Worm (Caenorhabditis elegans) whole organism, L4 larva: ENCODE results near the gene btb-10.

Experiments used
- aly-2 ChIP-seq: sonication (generic microtip); optimal IDR thresholded peaks from 2 replicates; lab custom pipeline; 2018; ENCODE audit warnings: missing biosample characterization, missing genetic modification characterization
- ama-1 ChIP-seq: fragments of 150-350 bp; optimal IDR thresholded peaks from 2 replicates; lab custom pipeline; 2014; ENCODE audit warnings: inconsistent platforms, mixed read lengths
- hlh-30 ChIP-seq: sonication (generic microtip); optimal IDR thresholded peaks from 2 replicates; lab custom pipeline; 2017; ENCODE audit warnings: antibody characterized with exemption, mild to moderate bottlenecking, missing genetic modification characterization, missing compliant biosample characterization; ENCODE audit not compliant: insufficient read depth
- jun-1 ChIP-seq: fragments of 150-350 bp; optimal IDR thresholded peaks from 2 replicates; lab custom pipeline; 2014; ENCODE audit warnings: missing biosample characterization, missing genetic modification reagents, missing genetic modification characterization
- lin-15B ChIP-seq: fragments of 150-350 bp; sonication (generic microtip); optimal IDR thresholded peaks from 3 replicates; lab custom pipeline; 2014; ENCODE audit warnings: missing biosample characterization, missing genetic modification characterization
- lin-39 ChIP-seq: fragments of 150-350 bp; optimal IDR thresholded peaks from 2 replicates; lab custom pipeline; 2014; ENCODE audit warnings: missing biosample characterization, missing genetic modification reagents, missing genetic modification characterization
- madf-5 ChIP-seq, 2 experiments: fragments of 200-800 bp; sonication (Bioruptor generic); IDR thresholded peaks; 2 replicates each; pipeline ENCODE4 v1.3.6; 2022; ENCODE audit warnings: missing compliant biosample characterization in 2 of 2, missing genetic modification characterization in 2 of 2
- nhr-237 ChIP-seq: sonication (generic microtip); optimal IDR thresholded peaks from 2 replicates; lab custom pipeline; 2017; ENCODE audit warnings: missing biosample characterization, missing genetic modification characterization
- nhr-28 ChIP-seq: fragments of 150-350 bp; optimal IDR thresholded peaks from 2 replicates; lab custom pipeline; 2014; ENCODE audit warnings: missing biosample characterization, missing genetic modification characterization
- nhr-76 ChIP-seq: fragments of 150-350 bp; optimal IDR thresholded peaks from 2 replicates; lab custom pipeline; 2014; ENCODE audit warnings: missing biosample characterization, missing genetic modification characterization
- nhr-77 ChIP-seq: fragments of 150-350 bp; optimal IDR thresholded peaks from 2 replicates; lab custom pipeline; 2014; ENCODE audit warnings: missing biosample characterization, missing genetic modification characterization
- pha-4 ChIP-seq, 2 experiments: fragments of 150-350 bp in 1 of 2; fragments of 200-800 bp in 1 of 2; sonication (Bioruptor generic) in 1 of 2; IDR thresholded peaks in 1 of 2; optimal IDR thresholded peaks in 1 of 2; 2 replicates each; pipeline versions ENCODE4 v1.3.6 to Lab custom; 2014 to 2022; ENCODE audit warnings: missing genetic modification characterization in 2 of 2, missing genetic modification reagents in 2 of 2, missing biosample characterization in 1 of 2, missing compliant biosample characterization in 1 of 2
- sdz-12 ChIP-seq: fragments of 200-800 bp; sonication (Bioruptor generic); optimal IDR thresholded peaks from 2 replicates; lab custom pipeline; 2018; ENCODE audit warnings: mild to moderate bottlenecking, missing genetic modification characterization, missing compliant biosample characterization
- skn-1 ChIP-seq: fragments of 150-350 bp; optimal IDR thresholded peaks from 2 replicates; lab custom pipeline; 2014; ENCODE audit warnings: missing biosample characterization, missing genetic modification characterization

DNA sequence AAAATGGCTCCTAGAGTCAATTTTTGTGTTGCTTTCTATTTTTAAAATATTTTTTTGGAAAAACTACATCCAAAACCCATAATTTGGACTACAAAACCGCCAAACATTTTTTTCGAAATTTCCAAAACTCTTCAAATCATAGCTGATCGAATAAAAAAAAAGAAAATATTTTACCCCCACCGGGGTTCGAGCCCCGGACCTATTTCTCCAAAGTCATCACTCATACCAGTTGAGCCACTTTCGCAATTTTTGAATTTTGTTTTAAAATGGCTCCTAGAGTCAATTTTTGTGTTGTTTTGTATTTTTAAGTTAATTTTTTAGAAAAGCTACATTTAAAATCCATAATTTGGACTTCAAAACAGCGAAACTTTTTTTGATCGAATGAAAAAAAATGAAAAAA lies 24.9 kb upstream of the btb-10 start:
- no peak for TF ChIP-seq nhr-77 (tag; lab: Kevin White, UChicago)
- no peak for TF ChIP-seq madf-5 (GFP tag; IDR thresholded peaks at IDR 0.05; lab: Robert Waterston, UW)
- no peak for TF ChIP-seq nhr-28 (tag; lab: Kevin White, UChicago)
- TF ChIP-seq lin-39, result no peak
- TF ChIP-seq pha-4 (GFP tag; IDR thresholded peaks at IDR 0.05; lab: Robert Waterston, UW), result no peak
- no peak for TF ChIP-seq pha-4 (tag; optimal IDR thresholded peaks at IDR 0.05; lab: Kevin White, UChicago)
- no peak for TF ChIP-seq nhr-76
- TF ChIP-seq nhr-237, result no peak
- no peak for TF ChIP-seq ama-1 (lab: Kevin White, UChicago)
- no peak for TF ChIP-seq aly-2 (tag; lab: Kevin White, UChicago)
- TF ChIP-seq hlh-30 (tag; lab: Kevin White, UChicago), result no peak
- no peak for TF ChIP-seq lin-15B
- no peak for TF ChIP-seq sdz-12 (GFP tag; lab: Kevin White, UChicago)
- no peak for TF ChIP-seq skn-1 (tag; lab: Kevin White, UChicago)
- TF ChIP-seq jun-1 (tag; lab: Kevin White, UChicago), result no peak
